Worm (Caenorhabditis elegans): ENCODE results near the gene lin-46.

Gene lin-46

ce11 chrV:12937098-12937497, 31.6 kb upstream of the lin-46 start, which contains the start of gene T16G1.6 (continued):
- TF ChIP-seq efl-3 (GFP tag; optimal IDR thresholded peaks at IDR 0.05), result no peak
- no peak for TF ChIP-seq sptf-1 (tag; optimal IDR thresholded peaks at IDR 0.05)
- TF ChIP-seq snu-23 (GFP tag; optimal IDR thresholded peaks at IDR 0.05), result no peak
- no peak for TF ChIP-seq nhr-19 (GFP tag; conservative IDR thresholded peaks at IDR 0.05)
- TF ChIP-seq fkh-10 (GFP tag; optimal IDR thresholded peaks at IDR 0.05), result no peak

- TF ChIP-seq Y116A8C.19 (tag; optimal IDR thresholded peaks at IDR 0.05; ENCODE audit: borderline replicate concordance) (no peak), ztf-4 (tag; optimal IDR thresholded peaks at IDR 0.05) (no peak), efl-1 (optimal IDR thresholded peaks at IDR 0.05) (no peak), efl-1 (GFP tag; optimal IDR thresholded peaks at IDR 0.05 in 1 of 2) (peak in 1 of 2 experiments; percentile 41)
These were observed 29.2 kb upstream of the lin-46 start, which contains the start of gene T16G1.5 for ce11 chrV:12939434-12939833. Gene T16G1.5, minus strand, starts transcription at chrV:12939552.

ce11 chrV:12941797-12942474, 26.7 kb upstream of the lin-46 start, which contains the start of gene T16G1.4:
Gene T16G1.4, minus strand, starts transcription at chrV:12941847.
- TF ChIP-seq hlh-4 (tag; optimal IDR thresholded peaks at IDR 0.05), result no peak
- no peak for TF ChIP-seq aha-1 (tag; optimal IDR thresholded peaks at IDR 0.05)
- TF ChIP-seq lin-35 (GFP tag; optimal IDR thresholded peaks at IDR 0.05), result peak in 1 of 2 experiments; percentile 22
- TF ChIP-seq pqm-1 (tag; optimal IDR thresholded peaks at IDR 0.05), result no peak
- TF ChIP-seq nhr-47 (tag; optimal IDR thresholded peaks at IDR 0.05), result no peak
- no peak for TF ChIP-seq ceh-90 (tag; optimal IDR thresholded peaks at IDR 0.05)
- TF ChIP-seq C04F5.9 (tag; optimal IDR thresholded peaks at IDR 0.05), result no peak
- no peak for TF ChIP-seq C34B4.2 (tag; optimal IDR thresholded peaks at IDR 0.05)
- peak; percentile 8 for TF ChIP-seq nhr-20 (tag; optimal IDR thresholded peaks at IDR 0.05)
- TF ChIP-seq efl-1 (optimal IDR thresholded peaks at IDR 0.05), result no peak
- TF ChIP-seq efl-1 (GFP tag; optimal IDR thresholded peaks at IDR 0.05 in 1 of 2), result peak in 1 of 2 experiments; percentile 46
- peak; percentile 88 for TF ChIP-seq elt-2 (tag; optimal IDR thresholded peaks at IDR 0.05)
- TF ChIP-seq fkh-8 (tag; optimal IDR thresholded peaks at IDR 0.05), result no peak
- no peak for TF ChIP-seq nhr-12 (tag; optimal IDR thresholded peaks at IDR 0.05)
- no peak for TF ChIP-seq aly-2 (tag; optimal IDR thresholded peaks at IDR 0.05)
- TF ChIP-seq tbx-2 (tag; optimal IDR thresholded peaks at IDR 0.05), result no peak
- TF ChIP-seq nhr-90 (tag; optimal IDR thresholded peaks at IDR 0.05; ENCODE audit: poor library complexity), result no peak
- no peak for TF ChIP-seq nhr-28 (tag; optimal IDR thresholded peaks at IDR 0.05)

ce11 chrV:12943399-12943798, 25.3 kb upstream of the lin-46 start:
- TF ChIP-seq ama-1 (optimal IDR thresholded peaks at IDR 0.05), result no peak

DNA sequence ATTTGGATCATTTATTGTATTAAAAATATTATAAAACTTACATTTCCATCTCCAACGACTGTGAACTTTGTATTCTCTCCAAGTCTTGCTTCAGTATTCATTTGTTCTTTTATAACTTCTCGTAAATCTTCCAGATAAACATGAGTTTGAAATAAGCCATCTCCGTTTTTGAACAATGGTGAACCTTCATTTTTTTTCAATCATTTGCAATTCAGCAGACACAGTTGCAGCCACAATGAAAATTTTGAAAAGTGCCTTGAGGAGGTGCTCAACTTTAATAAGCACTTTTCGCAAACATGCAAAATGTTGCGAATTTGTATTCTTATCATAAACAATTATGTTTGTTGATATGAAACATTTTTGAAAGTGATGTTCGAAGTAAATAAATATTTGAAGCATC, 24.4 kb upstream of the lin-46 start, which contains the start of gene T16G1.3:
Gene T16G1.3 (minus strand): TSS at position 101 of the 400 bp plus-strand sequence.
- TF ChIP-seq nhr-76 (tag; optimal IDR thresholded peaks at IDR 0.05), result no peak

DNA sequence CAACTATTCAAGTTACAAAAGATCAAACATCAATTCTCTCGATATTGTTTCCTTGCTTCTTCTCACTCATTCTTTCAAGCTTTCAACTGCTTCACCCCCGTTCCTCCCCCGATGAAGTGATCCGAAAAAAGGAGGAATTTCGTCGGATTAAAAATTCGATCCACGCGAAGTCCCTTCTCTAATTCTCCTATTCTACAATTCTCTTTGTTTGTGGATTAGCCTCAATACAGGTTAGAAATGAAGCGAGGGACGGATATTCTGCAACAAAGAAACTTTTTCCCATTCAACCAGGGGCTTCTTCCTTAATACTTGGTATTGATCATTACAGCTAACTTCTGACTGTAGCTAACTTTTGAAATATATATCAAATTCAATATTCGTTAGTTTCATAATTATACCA, 23.9 kb upstream of the lin-46 start, which contains the start of gene grl-2:
Gene grl-2 (plus strand): TSS at position 301 of the 400 bp plus-strand sequence.
- TF ChIP-seq ztf-4 (tag; optimal IDR thresholded peaks at IDR 0.05), result no peak
- TF ChIP-seq nhr-85 (tag), result peak; percentile 62
- no peak for TF ChIP-seq pax-3 (tag; optimal IDR thresholded peaks at IDR 0.05)
- TF ChIP-seq lin-35 (GFP tag; optimal IDR thresholded peaks at IDR 0.05), result no peak
- TF ChIP-seq F16B12.6 (tag; optimal IDR thresholded peaks at IDR 0.05), result no peak
- TF ChIP-seq mep-1 (tag; optimal IDR thresholded peaks at IDR 0.05), result no peak

DNA sequence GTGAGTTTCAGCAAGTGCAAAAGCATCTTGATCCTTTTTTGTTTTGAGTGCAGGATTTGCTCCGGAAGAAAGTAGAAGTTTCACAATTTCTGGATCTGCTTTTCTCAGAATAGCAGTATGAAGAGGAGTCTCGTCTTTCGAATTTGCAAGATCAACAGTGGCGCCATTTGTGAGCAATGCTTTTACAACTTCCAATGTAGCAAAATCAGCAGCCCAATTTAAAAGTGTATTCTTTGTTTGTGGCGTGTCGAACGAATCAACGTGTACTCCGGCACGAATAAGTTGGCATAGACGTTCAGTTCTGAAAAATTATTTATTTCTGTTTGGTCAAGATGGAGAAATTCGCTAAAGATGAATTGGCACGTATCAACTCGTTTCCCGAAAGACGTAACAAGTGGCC, 19.0 kb upstream of the lin-46 start, which contains the start of gene T16G1.13:
Gene T16G1.13 (plus strand): TSS at position 301 of the 400 bp plus-strand sequence.
- TF ChIP-seq ama-1 (optimal IDR thresholded peaks at IDR 0.05) (no peak), zag-1 (tag; optimal IDR thresholded peaks at IDR 0.05) (no peak), pag-3 (tag; optimal IDR thresholded peaks at IDR 0.05; ENCODE audit: borderline replicate concordance, insufficient read depth) (no peak), lin-15B (tag; optimal IDR thresholded peaks at IDR 0.05) (no peak), snpc-4 (tag; optimal IDR thresholded peaks at IDR 0.05) (no peak), unc-30 (tag; optimal IDR thresholded peaks at IDR 0.05) (no peak), dsc-1 (tag; optimal IDR thresholded peaks at IDR 0.05) (no peak), C04F5.9 (tag; optimal IDR thresholded peaks at IDR 0.05) (no peak)
